Fruit fly (Drosophila melanogaster): ENCODE measurements around the gene jumu.

jumu gene

dm6 chr3R:10350741-10351629 lies 1.0 kb downstream of the jumu start (continued):
- TF ChIP-seq gem (tag; optimal IDR thresholded peaks at IDR 0.05) (peak; percentile 91), ind (GFP tag; optimal IDR thresholded peaks at IDR 0.05) (peak; percentile 78), tll (GFP tag; optimal IDR thresholded peaks at IDR 0.05) (no peak), Med (GFP tag) (peak; percentile 93), CG4404 (GFP tag; IDR thresholded peaks at IDR 0.05) (no peak), ATbp (GFP tag; optimal IDR thresholded peaks at IDR 0.05) (peak; percentile 82), ranshi (GFP tag; IDR thresholded peaks at IDR 0.05) (no peak), Antp (GFP tag; optimal IDR thresholded peaks at IDR 0.05) (peak; percentile 54), CG10979 (tag; optimal IDR thresholded peaks at IDR 0.05) (peak; percentile 40), schlank (tag; optimal IDR thresholded peaks at IDR 0.05) (peak; percentile 80), CG17612 (GFP tag; IDR thresholded peaks at IDR 0.05) (no peak), CG5180 (GFP tag; optimal IDR thresholded peaks at IDR 0.05) (peak; percentile 35), CG11247 (GFP tag; IDR thresholded peaks at IDR 0.05) (no peak), tin (GFP tag; optimal IDR thresholded peaks at IDR 0.05) (peak; percentile 58), CG1529 (GFP tag; optimal IDR thresholded peaks at IDR 0.05) (peak; percentile 30), bab2 (GFP tag; optimal IDR thresholded peaks at IDR 0.05) (peak; percentile 61), gsb-n (tag; optimal IDR thresholded peaks at IDR 0.05) (peak; percentile 34), bcd (GFP tag; optimal IDR thresholded peaks at IDR 0.05) (peak; percentile 82), trh (GFP tag; optimal IDR thresholded peaks at IDR 0.05) (peak; percentile 59), lbe (GFP tag; optimal IDR thresholded peaks at IDR 0.05) (peak; percentile 77), CG2129 (GFP tag; IDR thresholded peaks at IDR 0.05; ENCODE audit: partially characterized antibody) (no peak), cato (GFP tag; optimal IDR thresholded peaks at IDR 0.05; ENCODE audit: borderline replicate concordance) (peak; percentile 51), CG10565 (GFP tag; optimal IDR thresholded peaks at IDR 0.05) (peak; percentile 0), Sox102F (GFP tag; optimal IDR thresholded peaks at IDR 0.05) (peak; percentile 77), BtbVII (GFP tag; optimal IDR thresholded peaks at IDR 0.05) (peak; percentile 71), CG15601 (tag; optimal IDR thresholded peaks at IDR 0.05) (peak; percentile 59), sna (GFP tag; IDR thresholded peaks at IDR 0.05; ENCODE audit: partially characterized antibody) (no peak), Dad (GFP tag; optimal IDR thresholded peaks at IDR 0.05) (peak; percentile 57), CG12104 (GFP tag; optimal IDR thresholded peaks at IDR 0.05) (peak; percentile 82), CG9727 (GFP tag; optimal IDR thresholded peaks at IDR 0.05) (peak; percentile 90), cg (GFP tag; optimal IDR thresholded peaks at IDR 0.05) (peak; percentile 90), Usf (GFP tag; optimal IDR thresholded peaks at IDR 0.05) (peak; percentile 74), ac (GFP tag; optimal IDR thresholded peaks at IDR 0.05) (peak; percentile 7), CG1603 (tag; optimal IDR thresholded peaks at IDR 0.05) (peak; percentile 41), Dref (GFP tag; IDR thresholded peaks at IDR 0.05) (no peak), CG15479 (GFP tag; optimal IDR thresholded peaks at IDR 0.05) (no peak), Elba2 (GFP tag; optimal IDR thresholded peaks at IDR 0.05) (no peak), disco-r (GFP tag; optimal IDR thresholded peaks at IDR 0.05) (peak; percentile 48), ERR (GFP tag; optimal IDR thresholded peaks at IDR 0.05) (peak; percentile 34), TFAM (GFP tag; optimal IDR thresholded peaks at IDR 0.05) (no peak), Dll (GFP tag; IDR thresholded peaks at IDR 0.05; ENCODE audit: partially characterized antibody) (no peak), lilli (GFP tag; optimal IDR thresholded peaks at IDR 0.05) (peak; percentile 89), mam (GFP tag; optimal IDR thresholded peaks at IDR 0.05) (peak; percentile 82), D19A (tag; optimal IDR thresholded peaks at IDR 0.05) (peak; percentile 71), al (GFP tag; IDR thresholded peaks at IDR 0.05) (no peak), Fer2 (tag; optimal IDR thresholded peaks at IDR 0.05) (peak; percentile 70), CG31365 (tag; optimal IDR thresholded peaks at IDR 0.05) (peak; percentile 62), scrt (GFP tag; optimal IDR thresholded peaks at IDR 0.05) (peak; percentile 2)
